Worm (Caenorhabditis elegans): ENCODE measurements around the gene ttbk-5.

DNA sequence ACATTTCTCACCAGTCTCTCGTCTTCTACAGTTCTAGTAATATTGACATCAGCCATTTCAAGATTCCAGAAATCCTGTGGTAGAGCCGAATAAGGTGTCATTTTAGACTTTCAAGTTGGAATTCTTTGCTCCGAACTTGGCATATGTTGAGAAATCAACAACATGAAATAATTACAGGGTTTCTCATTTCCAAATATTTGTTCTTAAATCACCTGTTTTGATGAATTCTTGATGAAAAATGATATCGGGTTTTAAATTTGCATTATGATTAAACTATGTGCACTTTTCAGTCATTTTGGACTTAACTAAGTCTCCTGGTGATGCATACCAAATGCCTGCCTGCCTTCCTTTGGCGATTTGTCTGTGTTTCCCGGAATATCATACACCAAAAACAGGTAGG lies 36.9 kb upstream of the ttbk-5 start, which contains the start of gene srv-12:
- no peak for TF ChIP-seq ztf-1 (GFP tag; conservative IDR thresholded peaks at IDR 0.05)
- TF ChIP-seq unc-62 (GFP tag; optimal IDR thresholded peaks at IDR 0.05) = no peak
- no peak for TF ChIP-seq lsy-2 (tag; optimal IDR thresholded peaks at IDR 0.05)
- no peak for TF ChIP-seq mdl-1 (tag; optimal IDR thresholded peaks at IDR 0.05)
- no peak for TF ChIP-seq ztf-11 (tag; optimal IDR thresholded peaks at IDR 0.05)
- TF ChIP-seq ceh-82 (tag; optimal IDR thresholded peaks at IDR 0.05) = no peak
- no peak for TF ChIP-seq nhr-11 (tag; optimal IDR thresholded peaks at IDR 0.05)
- TF ChIP-seq ceh-16 (tag; optimal IDR thresholded peaks at IDR 0.05) = no peak
- TF ChIP-seq fos-1 (tag; optimal IDR thresholded peaks at IDR 0.05) = no peak
- TF ChIP-seq ama-1 (optimal IDR thresholded peaks at IDR 0.05) = no peak
- TF ChIP-seq sma-9 (GFP tag; optimal IDR thresholded peaks at IDR 0.05) = no peak
- TF ChIP-seq sma-9 (tag; optimal IDR thresholded peaks at IDR 0.05) = no peak
- TF ChIP-seq aly-2 (tag; optimal IDR thresholded peaks at IDR 0.05) = no peak
